Fruit fly (Drosophila melanogaster) whole organism, adult: ENCODE data around the gene spirit.

Experiments used
- CG12768 ChIP-seq: fragments of 200-800 bp; sonication (Bioruptor generic); optimal IDR thresholded peaks from 2 replicates; lab custom pipeline; 2017; ENCODE audit warnings: missing biosample characterization, missing genetic modification characterization, mild to moderate bottlenecking, moderate library complexity, missing genetic modification reagents
- CG33017 ChIP-seq: fragments of 200-800 bp; sonication (Bioruptor generic); optimal IDR thresholded peaks from 2 replicates; lab custom pipeline; 2018; ENCODE audit warnings: missing biosample characterization, mild to moderate bottlenecking, missing genetic modification characterization, moderate library complexity
- CG7045 ChIP-seq: fragments of 200-800 bp; sonication (Bioruptor generic); optimal IDR thresholded peaks from 2 replicates; lab custom pipeline; 2017; ENCODE audit warnings: missing biosample characterization, mild to moderate bottlenecking, missing genetic modification characterization
- CG7101 ChIP-seq: fragments of 200-800 bp; sonication (Bioruptor generic); optimal IDR thresholded peaks from 2 replicates; lab custom pipeline; 2018; ENCODE audit warnings: missing biosample characterization, mild to moderate bottlenecking, missing genetic modification characterization, moderate library complexity
- Mnt ChIP-seq: fragments of 200-800 bp; sonication (Bioruptor generic); optimal IDR thresholded peaks from 2 replicates; lab custom pipeline; 2016; ENCODE audit warnings: missing biosample characterization, mild to moderate bottlenecking, missing genetic modification characterization
- kay ChIP-seq: fragments of 200-800 bp; sonication (Bioruptor generic); peaks from one replicate; lab custom pipeline; 2016; ENCODE audit warnings: missing biosample characterization, missing genetic modification characterization, borderline replicate concordance
- pad ChIP-seq: fragments of 200-800 bp; sonication (Bioruptor generic); optimal IDR thresholded peaks from 3 replicates; lab custom pipeline; 2017; ENCODE audit warnings: missing biosample characterization, missing genetic modification characterization, mild to moderate bottlenecking, moderate library complexity, missing genetic modification reagents

DNA sequence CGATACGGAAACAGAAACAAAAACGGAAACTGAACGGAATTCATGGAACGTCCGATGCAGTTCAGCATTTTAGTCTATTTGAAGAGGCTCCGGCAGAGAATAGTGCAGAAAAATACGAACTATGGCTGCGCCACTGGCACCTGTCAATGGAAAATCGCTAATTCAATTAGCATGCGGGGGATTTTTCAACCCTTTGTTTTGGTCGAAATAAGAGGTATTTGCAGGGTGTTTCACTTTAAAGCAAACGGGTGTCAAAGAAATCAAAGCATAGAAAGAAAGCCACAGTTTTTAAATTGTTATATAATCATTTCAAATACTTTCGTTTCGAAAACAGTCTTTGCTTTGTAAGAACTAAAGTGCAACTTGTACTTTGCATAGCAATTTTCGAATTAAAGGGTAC, 43.8 kb downstream of the spirit start, which contains the start of gene PIP82:
- TF ChIP-seq pad (no peak), Mnt (GFP tag; lab: Kevin White, UChicago) (no peak), kay (no peak), CG12768 (GFP tag; lab: Kevin White, UChicago) (no peak), CG7045 (GFP tag; lab: Kevin White, UChicago) (no peak), CG33017 (no peak), CG7101 (tag; lab: Kevin White, UChicago) (no peak)
